Comparison of ENCODE assay signal across 1 fruit fly cellular context in genomic region chr2L:7294964-7295363, dm6.
TF ChIP-seq lines count a peak whose summit lies in the region.

No protein-coding gene starts in this region.

TF ChIP-seq in whole organism, embryonic, 481 proteins besides CTCF, POLR2A, EP300 and RAD21 (continued from another document and continues in another):
- no peak for TF ChIP-seq CG30020 (tag; optimal IDR thresholded peaks at IDR 0.05; lab: Kevin White, UChicago)
- no peak for TF ChIP-seq B-H1 (GFP tag; IDR thresholded peaks at IDR 0.05; lab: Robert Waterston, UW)
- no peak for TF ChIP-seq HmgD (GFP tag; optimal IDR thresholded peaks at IDR 0.05; lab: Kevin White, UChicago)
- TF ChIP-seq toy (GFP tag; IDR thresholded peaks at IDR 0.05; lab: Robert Waterston, UW) = no peak
- no peak for TF ChIP-seq CrebB (tag; optimal IDR thresholded peaks at IDR 0.05; lab: Kevin White, UChicago)
- TF ChIP-seq ems (GFP tag; optimal IDR thresholded peaks at IDR 0.05; lab: Kevin White, UChicago) = no peak
- peak; percentile 58 for TF ChIP-seq phol (tag; optimal IDR thresholded peaks at IDR 0.05; lab: Kevin White, UChicago)
- TF ChIP-seq CG16779 (GFP tag; IDR thresholded peaks at IDR 0.05; lab: Robert Waterston, UW) = no peak
- TF ChIP-seq CG1792 (GFP tag; optimal IDR thresholded peaks at IDR 0.05; lab: Kevin White, UChicago) = no peak
- TF ChIP-seq dm (GFP tag; optimal IDR thresholded peaks at IDR 0.05; lab: Kevin White, UChicago) = no peak
- TF ChIP-seq CG4617 (GFP tag; optimal IDR thresholded peaks at IDR 0.05; lab: Kevin White, UChicago; ENCODE audit: borderline replicate concordance) = no peak
- TF ChIP-seq CG12236 (GFP tag; optimal IDR thresholded peaks at IDR 0.05; lab: Kevin White, UChicago) = no peak
- TF ChIP-seq CG17186 (GFP tag; optimal IDR thresholded peaks at IDR 0.05; lab: Kevin White, UChicago) = no peak
- TF ChIP-seq Dad (GFP tag; optimal IDR thresholded peaks at IDR 0.05; lab: Kevin White, UChicago) = no peak
- no peak for TF ChIP-seq cg (GFP tag; optimal IDR thresholded peaks at IDR 0.05; lab: Kevin White, UChicago)
- no peak for TF ChIP-seq stwl (tag; optimal IDR thresholded peaks at IDR 0.05; lab: Kevin White, UChicago)
- no peak for TF ChIP-seq hth (optimal IDR thresholded peaks at IDR 0.05; lab: Kevin White, UChicago)
- TF ChIP-seq Mes4 (GFP tag; optimal IDR thresholded peaks at IDR 0.05; lab: Kevin White, UChicago) = no peak
- no peak for TF ChIP-seq Elba2 (GFP tag; optimal IDR thresholded peaks at IDR 0.05; lab: Kevin White, UChicago)
- TF ChIP-seq Ets97D (GFP tag; optimal IDR thresholded peaks at IDR 0.05; lab: Kevin White, UChicago) = no peak
- no peak for TF ChIP-seq psq (GFP tag; optimal IDR thresholded peaks at IDR 0.05; lab: Kevin White, UChicago)
- TF ChIP-seq CG2712 (tag; optimal IDR thresholded peaks at IDR 0.05; lab: Kevin White, UChicago) = peak; percentile 75
- TF ChIP-seq CG12104 (GFP tag; optimal IDR thresholded peaks at IDR 0.05; lab: Kevin White, UChicago) = no peak
- peak; percentile 42 for TF ChIP-seq CG12769 (tag; optimal IDR thresholded peaks at IDR 0.05; lab: Kevin White, UChicago)
- no peak for TF ChIP-seq Scr (GFP tag; IDR thresholded peaks at IDR 0.05; lab: Robert Waterston, UW; ENCODE audit: partially characterized antibody)
- no peak for TF ChIP-seq Pdp1 (GFP tag; optimal IDR thresholded peaks at IDR 0.05; lab: Kevin White, UChicago)
- no peak for TF ChIP-seq CG4282 (GFP tag; optimal IDR thresholded peaks at IDR 0.05; lab: Kevin White, UChicago)
- TF ChIP-seq Deaf1 (tag; optimal IDR thresholded peaks at IDR 0.05; lab: Kevin White, UChicago) = no peak
- TF ChIP-seq CG11504 (tag; optimal IDR thresholded peaks at IDR 0.05; lab: Kevin White, UChicago) = peak; percentile 64
- no peak for TF ChIP-seq Hey (tag; optimal IDR thresholded peaks at IDR 0.05; lab: Kevin White, UChicago)
- no peak for TF ChIP-seq ranshi (GFP tag; IDR thresholded peaks at IDR 0.05; lab: Robert Waterston, UW)
- TF ChIP-seq HLH4C (GFP tag; IDR thresholded peaks at IDR 0.05; lab: Robert Waterston, UW; ENCODE audit: partially characterized antibody) = no peak
- TF ChIP-seq grau (tag; optimal IDR thresholded peaks at IDR 0.05; lab: Kevin White, UChicago) = peak; percentile 84
- no peak for TF ChIP-seq nom (GFP tag; optimal IDR thresholded peaks at IDR 0.05; lab: Kevin White, UChicago)
- no peak for TF ChIP-seq Ada2b (GFP tag; IDR thresholded peaks at IDR 0.05; lab: Robert Waterston, UW)
- no peak for TF ChIP-seq CG12071 (GFP tag; optimal IDR thresholded peaks at IDR 0.05; lab: Kevin White, UChicago)
- peak; percentile 38 for TF ChIP-seq Hr3 (GFP tag; optimal IDR thresholded peaks at IDR 0.05; lab: Kevin White, UChicago)
- TF ChIP-seq fru (optimal IDR thresholded peaks at IDR 0.05; lab: Kevin White, UChicago) = no peak
- TF ChIP-seq HLH54F (GFP tag; optimal IDR thresholded peaks at IDR 0.05; lab: Kevin White, UChicago) = no peak
- TF ChIP-seq ap (GFP tag; IDR thresholded peaks at IDR 0.05; lab: Robert Waterston, UW) = no peak
- TF ChIP-seq Dll (GFP tag; IDR thresholded peaks at IDR 0.05; lab: Robert Waterston, UW; ENCODE audit: partially characterized antibody) = no peak
- no peak for TF ChIP-seq mld (GFP tag; IDR thresholded peaks at IDR 0.05; lab: Robert Waterston, UW; ENCODE audit: partially characterized antibody)
- TF ChIP-seq Poxn (GFP tag; IDR thresholded peaks at IDR 0.05; lab: Robert Waterston, UW) = no peak
- no peak for TF ChIP-seq CG3726 (GFP tag; IDR thresholded peaks at IDR 0.05; lab: Robert Waterston, UW)
- 0 out of 3 replicates have a peak, but pooled peaks have one; percentile 29 for TF ChIP-seq CG11695 (GFP tag; IDR thresholded peaks at IDR 0.05; lab: Robert Waterston, UW)
- TF ChIP-seq CG18476 (GFP tag; optimal IDR thresholded peaks at IDR 0.05; lab: Kevin White, UChicago) = no peak
- TF ChIP-seq sna (GFP tag; IDR thresholded peaks at IDR 0.05; lab: Robert Waterston, UW; ENCODE audit: partially characterized antibody) = no peak
- TF ChIP-seq Sry-δ (GFP tag; optimal IDR thresholded peaks at IDR 0.05; lab: Kevin White, UChicago) = no peak
- peak; percentile 51 for TF ChIP-seq CG8924 (tag; optimal IDR thresholded peaks at IDR 0.05; lab: Kevin White, UChicago)
- no peak for TF ChIP-seq CG2202 (tag; optimal IDR thresholded peaks at IDR 0.05; lab: Kevin White, UChicago)
- TF ChIP-seq CG10366 (GFP tag; IDR thresholded peaks at IDR 0.05; lab: Robert Waterston, UW) = no peak
- TF ChIP-seq CG3163 (GFP tag; optimal IDR thresholded peaks at IDR 0.05; lab: Kevin White, UChicago) = no peak
- TF ChIP-seq Sin3A (optimal IDR thresholded peaks at IDR 0.05; lab: Kevin White, UChicago) = no peak
- TF ChIP-seq CG9215 (GFP tag; IDR thresholded peaks at IDR 0.05; lab: Robert Waterston, UW) = no peak
- 0 out of 2 replicates have a peak, but pooled peaks have one; percentile 33 for TF ChIP-seq CG32772 (GFP tag; IDR thresholded peaks at IDR 0.05; lab: Robert Waterston, UW)
- no peak for TF ChIP-seq ro (GFP tag; IDR thresholded peaks at IDR 0.05; lab: Robert Waterston, UW)
- no peak for TF ChIP-seq Spps (tag; optimal IDR thresholded peaks at IDR 0.05; lab: Kevin White, UChicago)
- no peak for TF ChIP-seq Myb (GFP tag; optimal IDR thresholded peaks at IDR 0.05; lab: Kevin White, UChicago)
- no peak for TF ChIP-seq CG11398 (GFP tag; optimal IDR thresholded peaks at IDR 0.05; lab: Kevin White, UChicago)
- TF ChIP-seq CG7372 (GFP tag; IDR thresholded peaks at IDR 0.05; lab: Robert Waterston, UW) = no peak
- TF ChIP-seq CG5953 (GFP tag; IDR thresholded peaks at IDR 0.05; lab: Robert Waterston, UW) = no peak
- TF ChIP-seq CG14667 (GFP tag; IDR thresholded peaks at IDR 0.05; lab: Robert Waterston, UW) = no peak
- TF ChIP-seq prd (optimal IDR thresholded peaks at IDR 0.05; lab: Kevin White, UChicago) = no peak
- TF ChIP-seq prd (GFP tag; IDR thresholded peaks at IDR 0.05; lab: Robert Waterston, UW) = peak; percentile 71; the same call in 2 of the 3 replicates
- TF ChIP-seq ttk (GFP tag; IDR thresholded peaks at IDR 0.05; lab: Robert Waterston, UW) = no peak
- no peak for TF ChIP-seq tna (GFP tag; IDR thresholded peaks at IDR 0.05; lab: Robert Waterston, UW; ENCODE audit: partially characterized antibody)
- TF ChIP-seq CG32532 (GFP tag; IDR thresholded peaks at IDR 0.05; lab: Robert Waterston, UW) = no peak
- peak; percentile 0 for TF ChIP-seq Ets65A (GFP tag; lab: Kevin White, UChicago)
- TF ChIP-seq CoRest (tag; optimal IDR thresholded peaks at IDR 0.05; lab: Kevin White, UChicago) = peak; percentile 10
- TF ChIP-seq CG11560 (tag; IDR thresholded peaks at IDR 0.05; lab: Robert Waterston, UW) = no peak
- no peak for TF ChIP-seq rib (GFP tag; IDR thresholded peaks at IDR 0.05; lab: Robert Waterston, UW)
- no peak for TF ChIP-seq CG14441 (GFP tag; IDR thresholded peaks at IDR 0.05; lab: Robert Waterston, UW)
- TF ChIP-seq Awh (GFP tag; IDR thresholded peaks at IDR 0.05; lab: Robert Waterston, UW) = no peak
- TF ChIP-seq onecut (GFP tag; IDR thresholded peaks at IDR 0.05; lab: Robert Waterston, UW) = no peak
- no peak for TF ChIP-seq CG8089 (GFP tag; optimal IDR thresholded peaks at IDR 0.05; lab: Kevin White, UChicago)
- no peak for TF ChIP-seq aop (GFP tag; IDR thresholded peaks at IDR 0.05; lab: Robert Waterston, UW)
- TF ChIP-seq CG43689 (GFP tag; IDR thresholded peaks at IDR 0.05; lab: Robert Waterston, UW) = no peak
- TF ChIP-seq sens-2 (GFP tag; IDR thresholded peaks at IDR 0.05; lab: Robert Waterston, UW) = no peak
- TF ChIP-seq NC2α (GFP tag; optimal IDR thresholded peaks at IDR 0.05; lab: Kevin White, UChicago) = no peak
- no peak for TF ChIP-seq Trl (optimal IDR thresholded peaks at IDR 0.05; lab: Kevin White, UChicago)
- no peak for TF ChIP-seq Trl (GFP tag; optimal IDR thresholded peaks at IDR 0.05; lab: Kevin White, UChicago)
- TF ChIP-seq gro (GFP tag; optimal IDR thresholded peaks at IDR 0.05; lab: Kevin White, UChicago) = no peak
- TF ChIP-seq ara (GFP tag; IDR thresholded peaks at IDR 0.05; lab: Robert Waterston, UW) = peak; percentile 32; the same call in 1 of the 2 replicates
- no peak for TF ChIP-seq CG10431 (GFP tag; optimal IDR thresholded peaks at IDR 0.05; lab: Kevin White, UChicago)
- TF ChIP-seq emc (GFP tag; optimal IDR thresholded peaks at IDR 0.05; lab: Kevin White, UChicago) = no peak
- TF ChIP-seq gsb-n (tag; optimal IDR thresholded peaks at IDR 0.05; lab: Kevin White, UChicago) = no peak
- TF ChIP-seq CG14050 (GFP tag; IDR thresholded peaks at IDR 0.05; lab: Robert Waterston, UW) = no peak
- TF ChIP-seq CG13775 (GFP tag; optimal IDR thresholded peaks at IDR 0.05; lab: Kevin White, UChicago) = no peak
- TF ChIP-seq Hmx (GFP tag; optimal IDR thresholded peaks at IDR 0.05; lab: Kevin White, UChicago) = no peak
- peak; percentile 67 for TF ChIP-seq Xrp1 (GFP tag; IDR thresholded peaks at IDR 0.05; lab: Robert Waterston, UW)
- TF ChIP-seq CG10321 (GFP tag; IDR thresholded peaks at IDR 0.05; lab: Robert Waterston, UW) = no peak
- TF ChIP-seq Vsx1 (GFP tag; optimal IDR thresholded peaks at IDR 0.05; lab: Kevin White, UChicago) = no peak
- TF ChIP-seq CG17612 (GFP tag; IDR thresholded peaks at IDR 0.05; lab: Robert Waterston, UW) = no peak
- TF ChIP-seq CG33557 (GFP tag; optimal IDR thresholded peaks at IDR 0.05; lab: Kevin White, UChicago) = peak; percentile 54
- TF ChIP-seq luna (GFP tag; optimal IDR thresholded peaks at IDR 0.05; lab: Kevin White, UChicago) = no peak
- TF ChIP-seq CG12659 (GFP tag; optimal IDR thresholded peaks at IDR 0.05; lab: Kevin White, UChicago) = no peak
- TF ChIP-seq HLH3B (GFP tag; IDR thresholded peaks at IDR 0.05; lab: Robert Waterston, UW) = 0 out of 2 replicates have a peak, but pooled peaks have one; percentile 21
- TF ChIP-seq Tbp (GFP tag; optimal IDR thresholded peaks at IDR 0.05; lab: Kevin White, UChicago) = no peak
- no peak for TF ChIP-seq CG2120 (GFP tag; optimal IDR thresholded peaks at IDR 0.05; lab: Kevin White, UChicago)
- TF ChIP-seq CG2199 (GFP tag; IDR thresholded peaks at IDR 0.05; lab: Robert Waterston, UW) = no peak
- TF ChIP-seq CG13287 (GFP tag; IDR thresholded peaks at IDR 0.05; lab: Robert Waterston, UW; ENCODE audit: partially characterized antibody) = no peak
- TF ChIP-seq grn (GFP tag; optimal IDR thresholded peaks at IDR 0.05; lab: Kevin White, UChicago) = no peak
- no peak for TF ChIP-seq CG11456 (GFP tag; IDR thresholded peaks at IDR 0.05; lab: Robert Waterston, UW)
- no peak for TF ChIP-seq chm (GFP tag; IDR thresholded peaks at IDR 0.05; lab: Robert Waterston, UW)
- no peak for TF ChIP-seq sc (optimal IDR thresholded peaks at IDR 0.05; lab: Kevin White, UChicago)
- no peak for TF ChIP-seq sc (GFP tag; optimal IDR thresholded peaks at IDR 0.05; lab: Kevin White, UChicago)
- no peak for TF ChIP-seq Lpt (GFP tag; optimal IDR thresholded peaks at IDR 0.05; lab: Kevin White, UChicago)
- TF ChIP-seq YL-1 (GFP tag; optimal IDR thresholded peaks at IDR 0.05; lab: Kevin White, UChicago) = no peak
- no peak for TF ChIP-seq ato (GFP tag; IDR thresholded peaks at IDR 0.05; lab: Robert Waterston, UW; ENCODE audit: partially characterized antibody)
- no peak for TF ChIP-seq sisA (GFP tag; IDR thresholded peaks at IDR 0.05; lab: Robert Waterston, UW)
- no peak for TF ChIP-seq CG13624 (GFP tag; optimal IDR thresholded peaks at IDR 0.05; lab: Kevin White, UChicago)
- TF ChIP-seq CG6272 (GFP tag; IDR thresholded peaks at IDR 0.05; lab: Robert Waterston, UW) = no peak
- TF ChIP-seq danr (GFP tag; IDR thresholded peaks at IDR 0.05; lab: Robert Waterston, UW) = no peak
- peak; percentile 4 for TF ChIP-seq az2 (GFP tag; optimal IDR thresholded peaks at IDR 0.05; lab: Kevin White, UChicago)
- no peak for TF ChIP-seq CG2129 (GFP tag; IDR thresholded peaks at IDR 0.05; lab: Robert Waterston, UW; ENCODE audit: partially characterized antibody)
- TF ChIP-seq cwo (GFP tag; optimal IDR thresholded peaks at IDR 0.05; lab: Kevin White, UChicago) = no peak
- no peak for TF ChIP-seq otp (GFP tag; IDR thresholded peaks at IDR 0.05; lab: Robert Waterston, UW)
- no peak for TF ChIP-seq Hr39 (optimal IDR thresholded peaks at IDR 0.05; lab: Kevin White, UChicago)
- TF ChIP-seq CG12219 (GFP tag; optimal IDR thresholded peaks at IDR 0.05; lab: Kevin White, UChicago) = peak; percentile 24
- no peak for TF ChIP-seq CG15601 (tag; optimal IDR thresholded peaks at IDR 0.05; lab: Kevin White, UChicago)
- TF ChIP-seq pfk (GFP tag; optimal IDR thresholded peaks at IDR 0.05; lab: Kevin White, UChicago) = no peak
- peak; percentile 4 for TF ChIP-seq CG15269 (tag; optimal IDR thresholded peaks at IDR 0.05; lab: Kevin White, UChicago)
- TF ChIP-seq CG13424 (tag; optimal IDR thresholded peaks at IDR 0.05; lab: Kevin White, UChicago) = peak; percentile 38
- no peak for TF ChIP-seq oc (tag; optimal IDR thresholded peaks at IDR 0.05; lab: Kevin White, UChicago)
- TF ChIP-seq gfzf (GFP tag; optimal IDR thresholded peaks at IDR 0.05; lab: Kevin White, UChicago) = no peak
- TF ChIP-seq Sox100B (GFP tag; optimal IDR thresholded peaks at IDR 0.05; lab: Kevin White, UChicago) = peak; percentile 49
- TF ChIP-seq so (GFP tag; IDR thresholded peaks at IDR 0.05; lab: Robert Waterston, UW) = no peak
- TF ChIP-seq bcd (GFP tag; optimal IDR thresholded peaks at IDR 0.05; lab: Kevin White, UChicago) = no peak
- no peak for TF ChIP-seq CG10462 (GFP tag; optimal IDR thresholded peaks at IDR 0.05; lab: Kevin White, UChicago)
- TF ChIP-seq NC2β (GFP tag; optimal IDR thresholded peaks at IDR 0.05; lab: Kevin White, UChicago) = peak; percentile 3
- TF ChIP-seq CG10979 (tag; optimal IDR thresholded peaks at IDR 0.05; lab: Kevin White, UChicago) = peak; percentile 77
- TF ChIP-seq sqz (GFP tag; optimal IDR thresholded peaks at IDR 0.05; lab: Kevin White, UChicago) = no peak
- no peak for TF ChIP-seq sim (GFP tag; IDR thresholded peaks at IDR 0.05; lab: Robert Waterston, UW)
- TF ChIP-seq p53 (GFP tag; optimal IDR thresholded peaks at IDR 0.05; lab: Kevin White, UChicago) = no peak
- TF ChIP-seq Dip2 (GFP tag; IDR thresholded peaks at IDR 0.05; lab: Robert Waterston, UW) = no peak
- no peak for TF ChIP-seq Fer3 (tag; optimal IDR thresholded peaks at IDR 0.05; lab: Kevin White, UChicago)
- TF ChIP-seq Asciz (GFP tag; optimal IDR thresholded peaks at IDR 0.05; lab: Kevin White, UChicago) = no peak
- TF ChIP-seq MBD-R2 (GFP tag; IDR thresholded peaks at IDR 0.05; lab: Robert Waterston, UW) = no peak
- TF ChIP-seq CG4707 (GFP tag; optimal IDR thresholded peaks at IDR 0.05; lab: Kevin White, UChicago) = no peak
- TF ChIP-seq sens (GFP tag; lab: Kevin White, UChicago) = peak; percentile 92
- TF ChIP-seq Hand (GFP tag; optimal IDR thresholded peaks at IDR 0.05; lab: Kevin White, UChicago) = no peak
